Fruit fly (Drosophila melanogaster): ENCODE data around the gene BoYb.

BoYb gene

DNA sequence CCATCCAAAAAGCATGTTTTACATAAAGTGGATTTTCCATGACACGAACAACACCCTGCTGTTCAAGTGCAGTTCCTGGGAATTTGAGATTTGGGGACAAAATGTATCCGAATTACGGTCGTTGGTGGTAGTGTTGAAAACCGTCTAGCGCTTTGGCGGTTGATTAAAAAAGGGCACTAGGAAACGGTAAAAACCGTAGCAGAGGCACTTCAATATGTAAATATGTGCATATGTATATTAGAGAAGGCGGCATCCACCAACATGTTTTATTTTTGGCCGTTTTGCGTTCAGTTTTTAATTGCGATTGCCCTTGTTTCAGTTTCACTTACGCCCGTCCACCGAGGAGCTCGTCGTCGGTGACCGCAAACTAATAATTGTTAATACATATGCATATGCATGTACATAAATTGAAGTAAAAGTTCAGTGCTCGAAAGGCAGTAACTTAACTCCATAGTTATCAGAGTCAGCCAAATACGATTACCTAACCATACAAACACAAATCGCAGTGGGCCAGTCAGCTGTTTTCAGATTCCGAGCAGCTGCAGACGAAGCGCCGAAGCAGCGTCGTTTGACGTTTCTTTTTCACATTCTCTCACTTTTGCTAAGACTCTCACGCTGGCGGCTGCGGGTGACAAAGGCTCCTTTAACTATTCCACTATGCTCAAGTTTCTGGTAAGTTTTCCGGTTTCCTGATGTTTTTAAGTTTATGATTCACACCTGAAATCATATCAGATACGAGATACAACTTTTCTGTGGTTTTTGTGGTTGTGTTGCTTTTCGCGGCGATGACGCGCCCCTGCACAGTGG, 37.3 kb upstream of the BoYb start, which contains the start of gene CG33170:
TSS of gene CG33170 (plus strand) at position 347 of the 807 bp plus-strand sequence.
- TF ChIP-seq CG17806 (tag; optimal IDR thresholded peaks at IDR 0.05) (no peak), CG12605 (GFP tag; IDR thresholded peaks at IDR 0.05) (no peak), Pif1B (GFP tag; optimal IDR thresholded peaks at IDR 0.05) (no peak), CG10348 (GFP tag; IDR thresholded peaks at IDR 0.05) (no peak), D1 (tag; optimal IDR thresholded peaks at IDR 0.05) (no peak), fd96Ca (GFP tag; IDR thresholded peaks at IDR 0.05) (0 out of 3 replicates have a peak, but pooled peaks have one; percentile 52), CG32121 (GFP tag; IDR thresholded peaks at IDR 0.05) (no peak), CG15710 (tag; optimal IDR thresholded peaks at IDR 0.05) (no peak), CG34367 (tag; optimal IDR thresholded peaks at IDR 0.05) (no peak), gl (tag; optimal IDR thresholded peaks at IDR 0.05) (peak; percentile 14), CG4496 (GFP tag; IDR thresholded peaks at IDR 0.05) (0 out of 3 replicates have a peak, but pooled peaks have one; percentile 6), Pif1A (GFP tag; optimal IDR thresholded peaks at IDR 0.05) (no peak), CG8159 (tag; optimal IDR thresholded peaks at IDR 0.05) (no peak), Snoo (tag; optimal IDR thresholded peaks at IDR 0.05) (no peak), Ets98B (GFP tag; IDR thresholded peaks at IDR 0.05) (no peak), EcR (GFP tag; optimal IDR thresholded peaks at IDR 0.05) (peak; percentile 8), CG8301 (tag; optimal IDR thresholded peaks at IDR 0.05) (no peak), CG14655 (GFP tag; optimal IDR thresholded peaks at IDR 0.05) (no peak), rn (GFP tag; IDR thresholded peaks at IDR 0.05) (no peak), CG13204 (GFP tag; optimal IDR thresholded peaks at IDR 0.05) (no peak), CG9948 (tag; optimal IDR thresholded peaks at IDR 0.05) (no peak)

DNA sequence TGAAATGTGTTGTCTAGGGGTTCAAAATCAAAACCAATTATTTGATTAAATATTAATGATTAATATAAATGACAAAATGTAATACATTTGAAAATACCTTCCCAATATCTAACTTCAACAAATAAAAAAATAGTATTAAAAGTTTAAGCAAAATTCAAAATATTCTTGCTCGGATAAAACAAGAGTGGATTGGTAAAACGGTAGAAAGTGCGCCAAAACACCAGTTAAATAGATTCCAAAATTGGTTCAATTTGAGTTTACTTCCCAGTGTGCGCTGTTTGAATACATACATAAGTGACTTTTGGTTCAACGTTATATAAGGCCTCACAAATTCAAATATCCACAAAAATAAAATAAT, 36.7 kb upstream of the BoYb start:
- TF ChIP-seq CG12605 (GFP tag; IDR thresholded peaks at IDR 0.05), result 0 out of 2 replicates have a peak, but pooled peaks have one; percentile 25
- no peak for TF ChIP-seq CG13204 (GFP tag; optimal IDR thresholded peaks at IDR 0.05)
- peak; percentile 84 for TF ChIP-seq Pif1B (GFP tag; optimal IDR thresholded peaks at IDR 0.05)
- TF ChIP-seq fd96Ca (GFP tag; IDR thresholded peaks at IDR 0.05), result no peak; the same call in 2 of the 3 replicates
- TF ChIP-seq Ets98B (GFP tag; IDR thresholded peaks at IDR 0.05), result no peak; the same call in none of the 2 replicates
- TF ChIP-seq CG32121 (GFP tag; IDR thresholded peaks at IDR 0.05), result peak; percentile 74
- TF ChIP-seq Snoo (tag; optimal IDR thresholded peaks at IDR 0.05), result peak; percentile 72
- peak; percentile 65 for TF ChIP-seq CG8159 (tag; optimal IDR thresholded peaks at IDR 0.05)
- TF ChIP-seq Pif1A (GFP tag; optimal IDR thresholded peaks at IDR 0.05), result peak; percentile 71
- peak; percentile 51 for TF ChIP-seq CG17806 (tag; optimal IDR thresholded peaks at IDR 0.05)
- TF ChIP-seq EcR (GFP tag; optimal IDR thresholded peaks at IDR 0.05), result no peak
- peak; percentile 33; the same call in 2 of the 3 replicates for TF ChIP-seq CG4496 (GFP tag; IDR thresholded peaks at IDR 0.05)
- TF ChIP-seq CG15710 (tag; optimal IDR thresholded peaks at IDR 0.05), result peak; percentile 64
- TF ChIP-seq CG9948 (tag; optimal IDR thresholded peaks at IDR 0.05), result peak; percentile 54
- TF ChIP-seq CG8301 (tag; optimal IDR thresholded peaks at IDR 0.05), result peak; percentile 63

DNA sequence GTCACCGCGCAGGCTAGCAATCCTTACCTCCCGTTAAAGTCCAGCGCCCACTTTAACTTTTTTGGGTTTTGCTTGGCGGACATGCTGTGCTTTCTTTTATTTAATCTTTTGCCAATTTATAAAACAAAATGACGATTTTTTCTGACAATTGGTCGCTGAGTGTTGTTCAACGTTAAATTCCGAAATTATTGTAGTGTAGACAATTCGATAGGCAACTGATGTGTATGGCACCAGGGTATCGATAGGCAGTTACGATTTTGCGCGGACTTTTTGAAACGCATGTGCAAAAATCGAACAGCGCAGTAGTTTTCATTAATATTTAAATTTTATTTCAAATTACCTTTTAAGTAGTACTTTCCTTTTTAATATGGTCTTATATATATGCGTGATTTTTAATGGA, 33.6 kb upstream of the BoYb start, which contains the start of gene EMC4:
TSS of gene EMC4 (minus strand) at position 174 of the 400 bp plus-strand sequence.
- TF ChIP-seq CG15710 (tag; optimal IDR thresholded peaks at IDR 0.05) (peak; percentile 11), fd96Ca (GFP tag; IDR thresholded peaks at IDR 0.05) (no peak), Ets98B (GFP tag; IDR thresholded peaks at IDR 0.05) (peak; percentile 39; the same call in 1 of the 2 replicates), Snoo (tag; optimal IDR thresholded peaks at IDR 0.05) (peak; percentile 28), EcR (GFP tag; optimal IDR thresholded peaks at IDR 0.05) (no peak), CG4496 (GFP tag; IDR thresholded peaks at IDR 0.05) (0 out of 3 replicates have a peak, but pooled peaks have one; percentile 43)

DNA sequence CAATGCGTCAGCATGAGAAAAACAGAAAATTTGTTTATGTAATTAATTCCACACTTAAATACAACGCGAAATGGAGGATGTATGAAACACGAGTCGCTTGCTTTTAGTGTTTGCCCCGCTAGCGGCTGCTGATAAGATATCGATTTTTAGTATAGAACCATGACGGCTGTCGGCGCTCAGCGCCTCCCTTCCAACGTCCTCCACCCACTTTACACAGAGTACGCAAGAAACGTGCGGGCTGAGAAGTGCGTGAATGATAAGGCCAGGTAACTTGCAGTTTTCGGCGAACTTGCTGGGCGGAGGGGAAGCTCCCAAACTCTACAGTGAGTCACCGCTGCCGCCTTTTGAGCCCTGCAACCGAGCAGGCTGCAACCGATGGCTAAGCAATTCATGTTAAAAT, 31.3 kb upstream of the BoYb start:
- TF ChIP-seq CG14655 (GFP tag; optimal IDR thresholded peaks at IDR 0.05) (no peak), EcR (GFP tag; optimal IDR thresholded peaks at IDR 0.05) (no peak), Pif1A (GFP tag; optimal IDR thresholded peaks at IDR 0.05) (no peak), CG8159 (tag; optimal IDR thresholded peaks at IDR 0.05) (no peak), D1 (tag; optimal IDR thresholded peaks at IDR 0.05) (no peak), gl (tag; optimal IDR thresholded peaks at IDR 0.05) (no peak), Pif1B (GFP tag; optimal IDR thresholded peaks at IDR 0.05) (no peak), CG15710 (tag; optimal IDR thresholded peaks at IDR 0.05) (no peak), CG34367 (tag; optimal IDR thresholded peaks at IDR 0.05) (no peak), CG12605 (GFP tag; IDR thresholded peaks at IDR 0.05) (no peak), rn (GFP tag; IDR thresholded peaks at IDR 0.05) (no peak), fd96Ca (GFP tag; IDR thresholded peaks at IDR 0.05) (no peak), CG17806 (tag; optimal IDR thresholded peaks at IDR 0.05) (no peak), CG4496 (GFP tag; IDR thresholded peaks at IDR 0.05) (no peak), Ets98B (GFP tag; IDR thresholded peaks at IDR 0.05) (no peak), CG10348 (GFP tag; IDR thresholded peaks at IDR 0.05) (no peak), CG8301 (tag; optimal IDR thresholded peaks at IDR 0.05) (no peak), CG9948 (tag; optimal IDR thresholded peaks at IDR 0.05) (no peak), Snoo (tag; optimal IDR thresholded peaks at IDR 0.05) (no peak)

DNA sequence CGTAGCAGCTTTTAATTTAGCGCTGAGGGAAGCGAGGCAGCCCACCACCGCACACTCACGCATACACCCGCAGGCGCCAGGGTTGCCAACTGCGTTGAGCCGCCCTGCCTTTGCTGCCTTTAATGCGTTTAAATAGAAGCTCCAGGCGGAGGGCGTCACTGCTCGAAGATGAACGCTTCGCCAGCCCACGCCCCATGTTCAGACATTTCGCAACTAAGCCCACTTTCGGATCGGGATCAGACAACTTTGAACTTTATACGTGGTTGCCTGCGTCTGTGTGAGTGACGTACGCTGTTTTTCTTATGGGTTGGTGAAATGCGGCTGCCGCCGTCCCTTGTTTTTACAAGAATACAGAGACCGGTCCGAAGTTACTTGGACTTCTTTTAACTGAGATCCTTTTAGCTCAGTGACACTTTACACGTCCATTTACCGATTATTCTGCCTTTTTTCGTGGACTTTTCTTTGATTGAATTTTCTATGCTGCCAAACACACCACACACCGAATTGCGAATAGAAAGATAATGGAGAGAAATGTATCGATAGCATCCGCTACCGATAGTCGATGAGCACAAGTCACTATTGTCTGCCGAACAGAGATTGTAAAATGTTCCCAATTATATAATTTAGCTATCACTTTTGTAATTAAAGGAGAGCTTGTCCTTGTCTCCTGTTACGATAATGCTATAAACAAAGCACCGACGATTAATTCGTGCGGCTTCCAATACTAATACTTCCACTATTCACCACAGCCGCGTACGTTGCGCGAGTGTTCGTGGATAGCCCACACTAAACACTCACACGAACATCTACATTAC, 30.5 kb upstream of the BoYb start:
- no peak for TF ChIP-seq CG9948 (tag; optimal IDR thresholded peaks at IDR 0.05)
- no peak for TF ChIP-seq rn (GFP tag; IDR thresholded peaks at IDR 0.05)
- TF ChIP-seq CG8159 (tag; optimal IDR thresholded peaks at IDR 0.05), result no peak
- TF ChIP-seq CG32121 (GFP tag; IDR thresholded peaks at IDR 0.05), result peak; percentile 53; the same call in 1 of the 2 replicates
- no peak for TF ChIP-seq Ets98B (GFP tag; IDR thresholded peaks at IDR 0.05)
- peak; percentile 37; the same call in 2 of the 3 replicates for TF ChIP-seq CG4496 (GFP tag; IDR thresholded peaks at IDR 0.05)
- no peak for TF ChIP-seq EcR (GFP tag; optimal IDR thresholded peaks at IDR 0.05)
- TF ChIP-seq CG12605 (GFP tag; IDR thresholded peaks at IDR 0.05), result no peak
- TF ChIP-seq fd96Ca (GFP tag; IDR thresholded peaks at IDR 0.05), result peak; percentile 32; the same call in 1 of the 3 replicates
- no peak for TF ChIP-seq CG13204 (GFP tag; optimal IDR thresholded peaks at IDR 0.05)

Data from whole organism, pupa.